Fruit fly (Drosophila melanogaster) whole organism: ENCODE data around the gene Set8.

Experiments
- CG8478 ChIP-seq: fragments of >200 bp; optimal IDR thresholded peaks from 2 replicates; lab custom pipeline; 2018; ENCODE audit warnings: inconsistent platforms
- Dll ChIP-seq: fragments of >200 bp; optimal IDR thresholded peaks from 2 replicates; lab custom pipeline; 2017
- pan ChIP-seq: fragments of >200 bp; optimal IDR thresholded peaks from 2 replicates; lab custom pipeline; 2017
- psq ChIP-seq: fragments of >200 bp; optimal IDR thresholded peaks from 2 replicates; lab custom pipeline; 2017
- usp ChIP-seq: fragments of >200 bp; optimal IDR thresholded peaks from 2 replicates; lab custom pipeline; 2017; ENCODE audit warnings: missing biosample characterization, missing genetic modification characterization, mixed read lengths

DNA sequence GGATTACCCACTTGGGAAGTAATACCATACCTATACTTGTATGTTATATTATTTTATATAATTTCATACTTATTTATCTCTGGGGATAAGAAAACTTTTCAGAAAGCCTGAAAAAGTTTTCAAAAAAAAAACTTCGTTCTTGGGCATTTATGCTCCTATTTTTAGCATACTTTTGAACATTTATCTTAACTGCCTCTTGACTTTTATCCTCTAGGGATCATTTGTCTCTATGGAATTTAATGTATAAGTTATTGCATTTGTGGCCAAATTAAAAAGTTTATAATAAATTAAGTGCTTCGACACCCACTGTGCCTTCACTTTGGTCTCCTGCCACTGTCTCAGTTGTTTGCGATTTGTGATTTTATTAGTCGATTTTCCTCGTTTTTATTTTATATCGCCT is 35.5 kb upstream of the Set8 start:
- TF ChIP-seq psq (lab: Kevin White, UChicago): no peak
- TF ChIP-seq Dll (lab: Kevin White, UChicago): no peak
- no peak for TF ChIP-seq usp (GFP tag; lab: Kevin White, UChicago)
- TF ChIP-seq pan (lab: Kevin White, UChicago): no peak
- TF ChIP-seq CG8478: no peak
